Fruit fly (Drosophila melanogaster) whole organism, embryonic: ENCODE results near the gene TyrRII.

Experiments used
- Atf6 ChIP-seq: fragments of 200-800 bp; sonication (Bioruptor generic); IDR thresholded peaks from 2 replicates; pipeline ENCODE4 v1.3.6; 2022; ENCODE audit warnings: missing biosample characterization, missing genetic modification characterization
- CG1024 ChIP-seq: fragments of 200-800 bp; sonication (Bioruptor generic); IDR thresholded peaks from 2 replicates; pipeline ENCODE4 v1.3.6; 2022; ENCODE audit warnings: missing biosample characterization, missing genetic modification characterization
- CG10565 ChIP-seq: fragments of 200-800 bp; sonication (Bioruptor generic); optimal IDR thresholded peaks from 3 replicates; lab custom pipeline; 2016; ENCODE audit warnings: missing biosample characterization, mild to moderate bottlenecking, missing genetic modification characterization
- CG11398 ChIP-seq: fragments of 200-800 bp; sonication (Bioruptor generic); optimal IDR thresholded peaks from 2 replicates; lab custom pipeline; 2016; ENCODE audit warnings: missing biosample characterization, missing genetic modification characterization
- CG11695 ChIP-seq: fragments of 200-800 bp; sonication (Bioruptor generic); IDR thresholded peaks from 3 replicates; pipeline ENCODE4 v1.3.6; 2022; ENCODE audit warnings: missing biosample characterization, missing genetic modification characterization
- CG11696 ChIP-seq: fragments of 200-800 bp; sonication (Bioruptor generic); IDR thresholded peaks from 2 replicates; pipeline ENCODE4 v1.3.6; 2022; ENCODE audit warnings: missing biosample characterization, missing genetic modification characterization
- CG17568 ChIP-seq: fragments of 200-800 bp; sonication (Bioruptor generic); optimal IDR thresholded peaks from 2 replicates; lab custom pipeline; 2018; ENCODE audit warnings: missing biosample characterization, mild to moderate bottlenecking, missing genetic modification characterization, moderate library complexity
- CG31388 ChIP-seq: fragments of 200-800 bp; sonication (Bioruptor generic); optimal IDR thresholded peaks from 2 replicates; lab custom pipeline; 2016; ENCODE audit warnings: missing biosample characterization, missing genetic modification characterization
- CG7271 ChIP-seq: fragments of 200-800 bp; sonication (Bioruptor generic); optimal IDR thresholded peaks from 2 replicates; lab custom pipeline; 2018; ENCODE audit warnings: missing biosample characterization, mild to moderate bottlenecking, missing genetic modification characterization, moderate library complexity
- CG7963 ChIP-seq: fragments of 200-800 bp; sonication (Bioruptor generic); IDR thresholded peaks from 3 replicates; pipeline ENCODE4 v1.3.6; 2022; ENCODE audit warnings: missing biosample characterization, missing genetic modification characterization; ENCODE audit not compliant: partially characterized antibody
- CG8359 ChIP-seq: fragments of 200-800 bp; sonication (Bioruptor generic); optimal IDR thresholded peaks from 2 replicates; lab custom pipeline; 2017; ENCODE audit warnings: missing biosample characterization, mild to moderate bottlenecking, missing genetic modification characterization, borderline replicate concordance
- CG9215 ChIP-seq: fragments of 200-800 bp; sonication (Bioruptor generic); IDR thresholded peaks from 2 replicates; pipeline ENCODE4 v1.3.6; 2022; ENCODE audit warnings: missing biosample characterization, missing genetic modification characterization
- CHES-1-like ChIP-seq: fragments of 200-800 bp; sonication (Bioruptor generic); optimal IDR thresholded peaks from 2 replicates; lab custom pipeline; 2016; ENCODE audit warnings: missing biosample characterization, missing genetic modification characterization
- Dbx ChIP-seq: fragments of 200-800 bp; sonication (Bioruptor generic); IDR thresholded peaks from 3 replicates; pipeline ENCODE4 v1.3.6; 2022; ENCODE audit warnings: missing biosample characterization, missing genetic modification characterization
- Dek ChIP-seq: fragments of 200-800 bp; sonication (Bioruptor generic); optimal IDR thresholded peaks from 3 replicates; lab custom pipeline; 2019; ENCODE audit warnings: missing biosample characterization, mild to moderate bottlenecking, missing genetic modification characterization, moderate library complexity
- Doc2 ChIP-seq: fragments of 200-800 bp; sonication (Bioruptor generic); IDR thresholded peaks from 2 replicates; pipeline ENCODE4 v1.3.6; 2022; ENCODE audit warnings: missing biosample characterization, missing genetic modification characterization
- Dp ChIP-seq: fragments of 200-800 bp; sonication (Bioruptor generic); optimal IDR thresholded peaks from 2 replicates; lab custom pipeline; 2018; ENCODE audit warnings: missing biosample characterization, mild to moderate bottlenecking, missing genetic modification characterization, moderate library complexity
- E2f1 ChIP-seq: fragments of 200-800 bp; sonication (Bioruptor generic); IDR thresholded peaks from 2 replicates; pipeline ENCODE4 v1.3.6; 2022; ENCODE audit warnings: missing biosample characterization, missing genetic modification characterization
- Fer1 ChIP-seq: fragments of 200-800 bp; sonication (Bioruptor generic); optimal IDR thresholded peaks from 2 replicates; lab custom pipeline; 2017; ENCODE audit warnings: missing biosample characterization, mild to moderate bottlenecking, missing genetic modification characterization
- Hand ChIP-seq: fragments of 200-800 bp; sonication (Bioruptor generic); optimal IDR thresholded peaks from 2 replicates; lab custom pipeline; 2017; ENCODE audit warnings: mild to moderate bottlenecking, missing biosample characterization, missing genetic modification reagents, missing genetic modification characterization
- Hr3 ChIP-seq: fragments of 200-800 bp; sonication (Bioruptor generic); optimal IDR thresholded peaks from 3 replicates; lab custom pipeline; 2016; ENCODE audit warnings: missing biosample characterization, missing genetic modification characterization
- Hr78 ChIP-seq, 2 experiments: fragments of 200-800 bp in 1 of 2; fragments of >200 bp in 1 of 2; sonication (Bioruptor generic) in 1 of 2; optimal IDR thresholded peaks; 2 replicates each; lab custom pipeline; 2017 to 2019; ENCODE audit warnings: missing biosample characterization in 2 of 2, missing genetic modification characterization in 2 of 2, mild to moderate bottlenecking in 1 of 2, moderate library complexity in 1 of 2
- MESR4 ChIP-seq: fragments of 200-800 bp; sonication (Bioruptor generic); optimal IDR thresholded peaks from 2 replicates; lab custom pipeline; 2018; ENCODE audit warnings: missing biosample characterization, mild to moderate bottlenecking, missing genetic modification characterization, moderate library complexity
- NC2α ChIP-seq: fragments of 200-800 bp; sonication (Bioruptor generic); optimal IDR thresholded peaks from 2 replicates; lab custom pipeline; 2016; ENCODE audit warnings: missing biosample characterization, missing genetic modification characterization
- Nf-YB ChIP-seq: fragments of 200-800 bp; sonication (Bioruptor generic); optimal IDR thresholded peaks from 3 replicates; lab custom pipeline; 2019; ENCODE audit warnings: missing biosample characterization, mild to moderate bottlenecking, missing genetic modification characterization, moderate library complexity
- ase ChIP-seq: fragments of 200-800 bp; sonication (Bioruptor generic); IDR thresholded peaks from 3 replicates; pipeline ENCODE4 v1.3.6; 2022; ENCODE audit warnings: missing biosample characterization, missing genetic modification characterization
- ash1 ChIP-seq: fragments of 200-800 bp; sonication (Bioruptor generic); optimal IDR thresholded peaks from 2 replicates; lab custom pipeline; 2018; ENCODE audit warnings: missing biosample characterization, mild to moderate bottlenecking, missing genetic modification characterization
- ato ChIP-seq: fragments of 200-800 bp; sonication (Bioruptor generic); IDR thresholded peaks from 2 replicates; pipeline ENCODE4 v1.3.6; 2022; ENCODE audit warnings: missing biosample characterization, missing genetic modification characterization; ENCODE audit not compliant: partially characterized antibody
- bigmax ChIP-seq: fragments of 200-800 bp; sonication (Bioruptor generic); optimal IDR thresholded peaks from 2 replicates; lab custom pipeline; 2018; ENCODE audit warnings: missing biosample characterization, mild to moderate bottlenecking, missing genetic modification characterization
- btn ChIP-seq: fragments of 200-800 bp; sonication (Bioruptor generic); optimal IDR thresholded peaks from 2 replicates; lab custom pipeline; 2016; ENCODE audit warnings: missing biosample characterization, missing genetic modification characterization
- chn ChIP-seq: fragments of 200-800 bp; sonication (Bioruptor generic); optimal IDR thresholded peaks from 2 replicates; lab custom pipeline; 2016; ENCODE audit warnings: missing biosample characterization, missing genetic modification characterization
- croc ChIP-seq: fragments of 200-800 bp; sonication (Bioruptor generic); conservative IDR thresholded peaks from 3 replicates; pipeline ENCODE4 v1.3.6; 2022; ENCODE audit warnings: missing biosample characterization, missing genetic modification characterization
- gcm ChIP-seq: fragments of 200-800 bp; sonication (Bioruptor generic); optimal IDR thresholded peaks from 2 replicates; lab custom pipeline; 2019; ENCODE audit warnings: missing biosample characterization, mild to moderate bottlenecking, missing genetic modification characterization, moderate library complexity
- grau ChIP-seq: fragments of 200-800 bp; optimal IDR thresholded peaks from 3 replicates; lab custom pipeline; 2019; ENCODE audit warnings: missing biosample characterization, mild to moderate bottlenecking, missing genetic modification characterization, moderate library complexity
- ind ChIP-seq: fragments of 200-800 bp; sonication (Bioruptor generic); optimal IDR thresholded peaks from 3 replicates; lab custom pipeline; 2016; ENCODE audit warnings: missing biosample characterization, missing genetic modification characterization
- lab ChIP-seq: fragments of 200-800 bp; sonication (Bioruptor generic); optimal IDR thresholded peaks from 3 replicates; lab custom pipeline; 2017; ENCODE audit warnings: missing biosample characterization, missing genetic modification characterization, mild to moderate bottlenecking, moderate library complexity, missing genetic modification reagents
- lilli ChIP-seq: fragments of 200-800 bp; sonication (Bioruptor generic); optimal IDR thresholded peaks from 3 replicates; lab custom pipeline; 2016; ENCODE audit warnings: missing biosample characterization, missing genetic modification characterization
- maf-S ChIP-seq: fragments of 200-800 bp; sonication (Bioruptor generic); optimal IDR thresholded peaks from 2 replicates; lab custom pipeline; 2016; ENCODE audit warnings: missing biosample characterization, missing genetic modification characterization
- mirr ChIP-seq: fragments of 200-800 bp; sonication (Bioruptor generic); optimal IDR thresholded peaks from 3 replicates; lab custom pipeline; 2018; ENCODE audit warnings: missing biosample characterization, mild to moderate bottlenecking, missing genetic modification characterization
- nom ChIP-seq: fragments of 200-800 bp; sonication (Bioruptor generic); optimal IDR thresholded peaks from 2 replicates; lab custom pipeline; 2017; ENCODE audit warnings: missing biosample characterization, missing genetic modification characterization, mild to moderate bottlenecking, moderate library complexity, missing genetic modification reagents
- p53 ChIP-seq: fragments of 200-800 bp; sonication (Bioruptor generic); optimal IDR thresholded peaks from 2 replicates; lab custom pipeline; 2016; ENCODE audit warnings: missing biosample characterization, missing genetic modification characterization
- pros ChIP-seq: fragments of 200-800 bp; sonication (Bioruptor generic); optimal IDR thresholded peaks from 3 replicates; lab custom pipeline; 2019; ENCODE audit warnings: missing biosample characterization, mild to moderate bottlenecking, missing genetic modification characterization, moderate library complexity
- psq ChIP-seq: fragments of 200-800 bp; sonication (Bioruptor generic); optimal IDR thresholded peaks from 2 replicates; lab custom pipeline; 2017; ENCODE audit warnings: missing biosample characterization, missing genetic modification characterization
- run ChIP-seq: fragments of 200-800 bp; sonication (Bioruptor generic); optimal IDR thresholded peaks from 3 replicates; lab custom pipeline; 2018; ENCODE audit warnings: missing biosample characterization, mild to moderate bottlenecking, missing genetic modification characterization
- sd ChIP-seq: fragments of 200-800 bp; sonication (Bioruptor generic); optimal IDR thresholded peaks from 3 replicates; lab custom pipeline; 2018; ENCODE audit warnings: missing biosample characterization, mild to moderate bottlenecking, missing genetic modification characterization, moderate library complexity
- tap ChIP-seq: fragments of 200-800 bp; optimal IDR thresholded peaks from 3 replicates; lab custom pipeline; 2019; ENCODE audit warnings: missing biosample characterization, mild to moderate bottlenecking, missing genetic modification characterization, moderate library complexity
- toy ChIP-seq: fragments of 200-800 bp; sonication (Bioruptor generic); IDR thresholded peaks from 2 replicates; pipeline ENCODE4 v1.3.6; 2022; ENCODE audit warnings: missing biosample characterization, missing genetic modification characterization
- ttk ChIP-seq: fragments of 200-800 bp; sonication (Bioruptor generic); IDR thresholded peaks from 2 replicates; pipeline ENCODE4 v2.1.2; 2022; ENCODE audit warnings: missing biosample characterization, missing genetic modification characterization
- yki ChIP-seq: fragments of >200 bp; optimal IDR thresholded peaks from 3 replicates; lab custom pipeline; 2018

TyrRII gene

dm6 chr3R:17794335-17795074 is 58.1 kb downstream of the TyrRII start, which contains the start of gene CG43102 (continued):
- TF ChIP-seq Nf-YB = peak; percentile 36
- peak; percentile 31 for TF ChIP-seq MESR4
- peak; percentile 61; the same call in 2 of the 3 replicates for TF ChIP-seq CG11695 (GFP tag; lab: Robert Waterston, UW)
- TF ChIP-seq bigmax (GFP tag; lab: Kevin White, UChicago) = no peak
- TF ChIP-seq gcm = peak; percentile 37
- TF ChIP-seq ato (GFP tag; lab: Robert Waterston, UW) = peak; percentile 56; the same call in 1 of the 2 replicates
- no peak for TF ChIP-seq pros (GFP tag; lab: Kevin White, UChicago)
- TF ChIP-seq CG9215 = peak; percentile 54; the same call in 1 of the 2 replicates
- TF ChIP-seq croc = no peak; the same call in 2 of the 3 replicates
- TF ChIP-seq Dbx (GFP tag; lab: Robert Waterston, UW) = peak; percentile 72
- TF ChIP-seq CG11398 (GFP tag; lab: Kevin White, UChicago) = no peak
- TF ChIP-seq Dek (tag; lab: Kevin White, UChicago) = peak; percentile 45
- peak; percentile 24 for TF ChIP-seq chn (GFP tag; lab: Kevin White, UChicago)
- no peak for TF ChIP-seq p53
- peak; percentile 62 for TF ChIP-seq Hr3 (GFP tag; lab: Kevin White, UChicago)
- peak; percentile 48 for TF ChIP-seq CG1024
- no peak for TF ChIP-seq toy (GFP tag; lab: Robert Waterston, UW)
- peak; percentile 63; the same call in 1 of the 2 replicates for TF ChIP-seq ttk (GFP tag; lab: Robert Waterston, UW)
- TF ChIP-seq lab = peak; percentile 73
- peak; percentile 37 for TF ChIP-seq run
- no peak for TF ChIP-seq yki (lab: Kevin White, UChicago)
- no peak for TF ChIP-seq CG10565 (GFP tag; lab: Kevin White, UChicago)
- TF ChIP-seq CG17568 (GFP tag; lab: Kevin White, UChicago) = peak; percentile 33
- no peak for TF ChIP-seq psq (GFP tag; lab: Kevin White, UChicago)
- no peak for TF ChIP-seq Hr78 (GFP tag; optimal IDR thresholded peaks at IDR 0.05; lab: Kevin White, UChicago)
- peak; percentile 3 for TF ChIP-seq NC2α (GFP tag; lab: Kevin White, UChicago)
- peak; percentile 55 for TF ChIP-seq mirr (GFP tag; lab: Kevin White, UChicago)
- no peak for TF ChIP-seq CHES-1-like (GFP tag; lab: Kevin White, UChicago)
- TF ChIP-seq CG31388 (GFP tag; lab: Kevin White, UChicago) = no peak
- TF ChIP-seq ash1 = peak; percentile 18
- TF ChIP-seq lilli = peak; percentile 65
- TF ChIP-seq btn (GFP tag; lab: Kevin White, UChicago) = no peak
- peak; percentile 38; the same call in 1 of the 2 replicates for TF ChIP-seq Atf6 (GFP tag; lab: Robert Waterston, UW)
- peak; percentile 66 for TF ChIP-seq tap (tag; lab: Kevin White, UChicago)
- peak; percentile 51 for TF ChIP-seq nom
- peak; percentile 61 for TF ChIP-seq sd (tag; lab: Kevin White, UChicago)
- peak; percentile 63; the same call in 1 of the 2 replicates for TF ChIP-seq E2f1 (GFP tag; lab: Robert Waterston, UW)
- TF ChIP-seq ase = peak; percentile 29; the same call in 1 of the 3 replicates
- TF ChIP-seq CG11696 (GFP tag; lab: Robert Waterston, UW) = peak; percentile 65; the same call in 1 of the 2 replicates
- TF ChIP-seq ind (GFP tag; lab: Kevin White, UChicago) = peak; percentile 71
- TF ChIP-seq Hand (GFP tag; lab: Kevin White, UChicago) = no peak
- peak; percentile 49 for TF ChIP-seq Fer1 (GFP tag; lab: Kevin White, UChicago)
- no peak for TF ChIP-seq CG7963
- TF ChIP-seq grau = peak; percentile 78
- peak; percentile 18 for TF ChIP-seq maf-S (GFP tag; lab: Kevin White, UChicago)
- TF ChIP-seq Doc2 (GFP tag; lab: Robert Waterston, UW) = no peak
- TF ChIP-seq CG7271 = no peak
- no peak for TF ChIP-seq CG8359 (GFP tag; lab: Kevin White, UChicago)
- TF ChIP-seq Dp (GFP tag; lab: Kevin White, UChicago) = peak; percentile 35
